Fruit fly (Drosophila melanogaster): ENCODE results near the gene Alg14.

Gene Alg14

DNA sequence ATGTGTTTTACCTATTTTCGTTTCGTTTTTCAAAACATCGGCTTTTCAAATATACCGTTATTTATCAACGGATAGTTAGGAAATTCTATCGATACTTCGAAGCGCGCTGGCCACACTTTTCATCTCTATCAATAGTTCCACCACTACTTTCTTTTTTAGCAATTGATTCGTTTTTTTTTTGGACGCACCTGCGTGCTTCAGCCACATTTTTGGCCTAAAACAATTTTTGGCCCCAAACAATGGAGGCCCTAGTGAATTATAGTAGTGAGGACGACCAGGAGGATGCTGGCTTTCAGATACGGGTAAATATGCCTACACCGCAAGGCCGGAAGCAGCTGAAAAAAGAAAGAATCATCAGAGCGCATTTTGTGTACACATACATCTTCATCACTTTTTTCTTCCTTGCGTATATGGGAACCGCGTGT lies 10.3 kb downstream of the Alg14 start, which contains the start of gene CG6340 (continued):
- no peak for TF ChIP-seq ara (GFP tag; IDR thresholded peaks at IDR 0.05)
- TF ChIP-seq org-1 (GFP tag; optimal IDR thresholded peaks at IDR 0.05): no peak
- no peak for TF ChIP-seq NC2β (GFP tag; optimal IDR thresholded peaks at IDR 0.05)
- no peak for TF ChIP-seq gcm2 (GFP tag; optimal IDR thresholded peaks at IDR 0.05)
- no peak for TF ChIP-seq Chrac-16 (GFP tag; optimal IDR thresholded peaks at IDR 0.05)
- TF ChIP-seq caup (GFP tag; optimal IDR thresholded peaks at IDR 0.05; ENCODE audit: severe bottlenecking): no peak
- no peak for TF ChIP-seq bowl (GFP tag; IDR thresholded peaks at IDR 0.05)
- peak; percentile 13 for TF ChIP-seq HmgD (GFP tag; optimal IDR thresholded peaks at IDR 0.05)
- peak; percentile 70 for TF ChIP-seq CG34224 (GFP tag; IDR thresholded peaks at IDR 0.05; ENCODE audit: partially characterized antibody)
- TF ChIP-seq oc (tag; optimal IDR thresholded peaks at IDR 0.05): no peak
- TF ChIP-seq pum (GFP tag; optimal IDR thresholded peaks at IDR 0.05): no peak
- TF ChIP-seq peb (GFP tag; IDR thresholded peaks at IDR 0.05): no peak
- no peak for TF ChIP-seq ap (GFP tag; IDR thresholded peaks at IDR 0.05)
- TF ChIP-seq sens-2 (GFP tag; IDR thresholded peaks at IDR 0.05): no peak
- no peak for TF ChIP-seq CG11504 (tag; optimal IDR thresholded peaks at IDR 0.05)
- TF ChIP-seq CG17186 (GFP tag; optimal IDR thresholded peaks at IDR 0.05): peak; percentile 35
- no peak for TF ChIP-seq HHEX (GFP tag; optimal IDR thresholded peaks at IDR 0.05)
- TF ChIP-seq nerfin-1 (tag; optimal IDR thresholded peaks at IDR 0.05): peak; percentile 24
- TF ChIP-seq mirr (GFP tag; optimal IDR thresholded peaks at IDR 0.05): no peak
- no peak for TF ChIP-seq dpn (GFP tag; optimal IDR thresholded peaks at IDR 0.05)
- no peak for TF ChIP-seq lola (GFP tag; optimal IDR thresholded peaks at IDR 0.05)
- no peak for TF ChIP-seq CG16815 (GFP tag; optimal IDR thresholded peaks at IDR 0.05)
- no peak for TF ChIP-seq abd-A (tag; optimal IDR thresholded peaks at IDR 0.05)
- TF ChIP-seq schlank (tag; optimal IDR thresholded peaks at IDR 0.05): no peak
- no peak for TF ChIP-seq zfh1 (GFP tag; IDR thresholded peaks at IDR 0.05)
- no peak for TF ChIP-seq CG7928 (GFP tag; optimal IDR thresholded peaks at IDR 0.05)
- TF ChIP-seq CG31441 (GFP tag; IDR thresholded peaks at IDR 0.05): no peak
- TF ChIP-seq CTCF (GFP tag; optimal IDR thresholded peaks at IDR 0.05): no peak
- no peak for TF ChIP-seq GATAe (GFP tag; conservative IDR thresholded peaks at IDR 0.05)
- no peak for TF ChIP-seq CG9609 (GFP tag; optimal IDR thresholded peaks at IDR 0.05)
- TF ChIP-seq CG32767 (GFP tag; IDR thresholded peaks at IDR 0.05): no peak
- no peak for TF ChIP-seq CG9817 (tag; optimal IDR thresholded peaks at IDR 0.05)
- TF ChIP-seq CG6791 (GFP tag; IDR thresholded peaks at IDR 0.05; ENCODE audit: partially characterized antibody): peak; percentile 84
- peak; percentile 85 for TF ChIP-seq amos (GFP tag; IDR thresholded peaks at IDR 0.05; ENCODE audit: partially characterized antibody)
- peak; percentile 82 for TF ChIP-seq sqz (GFP tag; optimal IDR thresholded peaks at IDR 0.05)
- peak; percentile 22 for TF ChIP-seq Lhr (GFP tag; optimal IDR thresholded peaks at IDR 0.05)
- TF ChIP-seq CG7556 (GFP tag; optimal IDR thresholded peaks at IDR 0.05): no peak
- TF ChIP-seq CG30403 (GFP tag; optimal IDR thresholded peaks at IDR 0.05): no peak
- TF ChIP-seq lov (optimal IDR thresholded peaks at IDR 0.05): no peak
- TF ChIP-seq lov (GFP tag; IDR thresholded peaks at IDR 0.05): no peak
- no peak for TF ChIP-seq eve (GFP tag; optimal IDR thresholded peaks at IDR 0.05)
- TF ChIP-seq zen2 (GFP tag; IDR thresholded peaks at IDR 0.05; ENCODE audit: partially characterized antibody): peak; percentile 66; the same call in 2 of the 3 replicates
- no peak for TF ChIP-seq gsb (GFP tag; IDR thresholded peaks at IDR 0.05)
- no peak for TF ChIP-seq CG4730 (GFP tag; IDR thresholded peaks at IDR 0.05)
- TF ChIP-seq CG16863 (GFP tag; optimal IDR thresholded peaks at IDR 0.05): no peak
- TF ChIP-seq vnd (GFP tag; IDR thresholded peaks at IDR 0.05; ENCODE audit: partially characterized antibody): peak; percentile 65
- TF ChIP-seq B-H2 (GFP tag; optimal IDR thresholded peaks at IDR 0.05): no peak
- TF ChIP-seq CHES-1-like (GFP tag; optimal IDR thresholded peaks at IDR 0.05): no peak
- no peak for TF ChIP-seq aop (GFP tag; IDR thresholded peaks at IDR 0.05)
- no peak for TF ChIP-seq CG7839 (tag; optimal IDR thresholded peaks at IDR 0.05)
- no peak for TF ChIP-seq CG10959 (GFP tag; IDR thresholded peaks at IDR 0.05)
- peak; percentile 97 for TF ChIP-seq Myb (GFP tag; optimal IDR thresholded peaks at IDR 0.05)
